Worm (Caenorhabditis elegans) whole organism, L4 larva: ENCODE data around the gene srz-44.

Source experiments
- F37D6.2 ChIP-seq: sonication (generic microtip); optimal IDR thresholded peaks from 2 replicates; lab custom pipeline; 2016; ENCODE audit warnings: mild to moderate bottlenecking, missing genetic modification characterization, missing compliant biosample characterization
- F49E8.2 ChIP-seq: sonication (generic microtip); optimal IDR thresholded peaks from 2 replicates; lab custom pipeline; 2016; ENCODE audit warnings: missing compliant biosample characterization, mild to moderate bottlenecking, missing genetic modification characterization, borderline replicate concordance
- ceh-32 ChIP-seq: sonication (generic microtip); optimal IDR thresholded peaks from 2 replicates; lab custom pipeline; 2016; ENCODE audit warnings: mild to moderate bottlenecking, missing genetic modification characterization, missing compliant biosample characterization; ENCODE audit not compliant: poor library complexity
- daf-19 ChIP-seq: fragments of 200-800 bp; sonication (Bioruptor generic); conservative IDR thresholded peaks from 2 replicates; pipeline ENCODE4 v1.3.6; 2022; ENCODE audit warnings: missing genetic modification characterization, missing compliant biosample characterization
- jun-1 ChIP-seq: fragments of 150-350 bp; optimal IDR thresholded peaks from 2 replicates; lab custom pipeline; 2014; ENCODE audit warnings: missing biosample characterization, missing genetic modification reagents, missing genetic modification characterization
- mep-1 ChIP-seq: fragments of 150-350 bp; sonication (generic microtip); optimal IDR thresholded peaks from 3 replicates; lab custom pipeline; 2014; ENCODE audit warnings: missing biosample characterization, missing genetic modification characterization
- nhr-237 ChIP-seq: sonication (generic microtip); optimal IDR thresholded peaks from 2 replicates; lab custom pipeline; 2017; ENCODE audit warnings: missing biosample characterization, missing genetic modification characterization
- nhr-28 ChIP-seq: fragments of 150-350 bp; optimal IDR thresholded peaks from 2 replicates; lab custom pipeline; 2014; ENCODE audit warnings: missing biosample characterization, missing genetic modification characterization
- nhr-77 ChIP-seq: fragments of 150-350 bp; optimal IDR thresholded peaks from 2 replicates; lab custom pipeline; 2014; ENCODE audit warnings: missing biosample characterization, missing genetic modification characterization
- saeg-2 ChIP-seq: fragments of 200-800 bp; sonication (Bioruptor generic); IDR thresholded peaks from 2 replicates; pipeline ENCODE4 v1.3.6; 2022; ENCODE audit warnings: missing genetic modification reagents, missing genetic modification characterization, missing compliant biosample characterization
- skn-1 ChIP-seq: fragments of 150-350 bp; optimal IDR thresholded peaks from 2 replicates; lab custom pipeline; 2014; ENCODE audit warnings: missing biosample characterization, missing genetic modification characterization
- spr-3 ChIP-seq: fragments of 200-800 bp; sonication (Bioruptor generic); optimal IDR thresholded peaks from 2 replicates; lab custom pipeline; 2018; ENCODE audit warnings: mild to moderate bottlenecking, missing genetic modification characterization, missing compliant biosample characterization
- zip-11 ChIP-seq: fragments of 200-800 bp; sonication (Bioruptor generic); IDR thresholded peaks from 2 replicates; pipeline ENCODE4 v1.3.6; 2022; ENCODE audit warnings: missing genetic modification characterization, missing compliant biosample characterization
- ztf-7 ChIP-seq: fragments of 150-350 bp; optimal IDR thresholded peaks from 2 replicates; lab custom pipeline; 2014; ENCODE audit warnings: missing biosample characterization, missing genetic modification characterization

- TF ChIP-seq F37D6.2 (tag; lab: Kevin White, UChicago): no peak
- TF ChIP-seq zip-11 (GFP tag; lab: Robert Waterston, UW): no peak
- TF ChIP-seq F49E8.2: no peak
- no peak for TF ChIP-seq spr-3
- TF ChIP-seq ceh-32 (tag; lab: Kevin White, UChicago): no peak
- TF ChIP-seq skn-1 (tag; lab: Kevin White, UChicago): no peak
- no peak for TF ChIP-seq daf-19
- TF ChIP-seq nhr-237: no peak
- no peak for TF ChIP-seq mep-1 (tag; lab: Kevin White, UChicago)
- no peak for TF ChIP-seq nhr-77
- no peak for TF ChIP-seq jun-1 (tag; lab: Kevin White, UChicago)
- no peak for TF ChIP-seq ztf-7 (tag; lab: Kevin White, UChicago)
- TF ChIP-seq nhr-28 (tag; lab: Kevin White, UChicago): no peak
- no peak for TF ChIP-seq saeg-2 (GFP tag; lab: Robert Waterston, UW)
These were observed 24.2 kb downstream of the srz-44 start for ce11 chrV:15614534-15614933.
